Worm (Caenorhabditis elegans): Measurements from ENCODE around the gene C25F9.14.

Gene C25F9.14

DNA sequence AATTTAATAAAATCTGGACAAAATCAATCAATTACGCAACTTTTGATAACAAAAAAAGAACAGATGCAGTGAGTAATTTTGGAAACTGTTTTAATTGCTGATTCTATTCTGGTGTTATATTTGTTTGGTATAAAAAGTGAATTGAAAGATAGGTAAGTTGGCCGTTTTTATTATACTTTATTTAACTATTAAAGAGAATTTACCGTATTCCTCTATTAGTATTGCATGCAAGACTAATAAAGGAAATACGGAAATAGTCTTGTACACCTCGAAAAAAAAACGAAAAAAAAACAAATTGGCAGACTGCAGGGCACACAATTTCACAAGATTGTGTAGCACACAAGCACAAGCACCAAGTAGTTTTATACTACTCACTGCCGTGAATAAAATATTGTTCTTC is 26.3 kb downstream of the C25F9.14 start, which contains the start of gene Y43F8B.25:
TSS of gene Y43F8B.25 (plus strand) at position 301 of the 400 bp plus-strand sequence.
- TF ChIP-seq daf-16 (GFP tag; optimal IDR thresholded peaks at IDR 0.05) = no peak
- peak; percentile 2 for TF ChIP-seq daf-16 (tag; optimal IDR thresholded peaks at IDR 0.05)
- TF ChIP-seq dve-1 (tag; optimal IDR thresholded peaks at IDR 0.05; ENCODE audit: insufficient read depth) = no peak

DNA sequence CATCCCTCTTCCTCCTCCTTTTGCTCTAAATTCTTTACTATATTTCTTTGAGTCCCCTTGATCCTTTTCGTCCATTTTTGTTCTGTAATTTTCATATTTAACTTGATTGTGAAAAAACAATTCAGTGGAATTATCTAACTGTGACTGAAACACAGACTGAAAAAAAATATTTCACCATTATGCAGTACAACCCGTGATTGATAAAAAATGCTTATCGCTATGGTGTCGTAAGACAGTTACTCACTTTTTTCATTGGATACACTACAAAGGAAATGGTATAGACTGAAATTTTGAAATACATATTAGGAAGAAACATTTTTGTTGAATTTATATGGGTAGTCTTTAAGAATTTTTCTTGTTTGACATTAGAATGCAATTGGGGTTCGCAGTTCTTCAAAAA is 31.3 kb downstream of the C25F9.14 start, which contains the start of gene Y43F8B.23:
TSS of gene Y43F8B.23 (minus strand) at position 75 of the 400 bp plus-strand sequence.
- TF ChIP-seq Y48G9A.11 (GFP tag; IDR thresholded peaks at IDR 0.05) = no peak
- peak in 1 of 2 experiments; percentile 40 for TF ChIP-seq unc-62 (GFP tag; optimal IDR thresholded peaks at IDR 0.05 in 1 of 2)
- TF ChIP-seq unc-62 (tag; optimal IDR thresholded peaks at IDR 0.05) = no peak
- no peak for TF ChIP-seq zip-11 (GFP tag; IDR thresholded peaks at IDR 0.05)
- no peak for TF ChIP-seq nhr-102 (tag; optimal IDR thresholded peaks at IDR 0.05)
- TF ChIP-seq lsy-2 (tag; optimal IDR thresholded peaks at IDR 0.05) = no peak
- no peak for TF ChIP-seq mdl-1 (tag; optimal IDR thresholded peaks at IDR 0.05)
- TF ChIP-seq Y5F2A.4 (GFP tag; optimal IDR thresholded peaks at IDR 0.05) = no peak
- TF ChIP-seq saeg-2 (GFP tag; IDR thresholded peaks at IDR 0.05) = no peak
- TF ChIP-seq hmg-1.1 (GFP tag; IDR thresholded peaks at IDR 0.05) = no peak
- TF ChIP-seq nhr-28 (tag; optimal IDR thresholded peaks at IDR 0.05) = peak; percentile 91
- TF ChIP-seq ceh-82 (tag; optimal IDR thresholded peaks at IDR 0.05) = no peak
- TF ChIP-seq mep-1 (tag; optimal IDR thresholded peaks at IDR 0.05) = no peak
- TF ChIP-seq T20F7.1 (GFP tag; optimal IDR thresholded peaks at IDR 0.05) = peak; percentile 11
- TF ChIP-seq spr-3 (GFP tag; optimal IDR thresholded peaks at IDR 0.05) = no peak
- no peak for TF ChIP-seq ceh-28 (tag; optimal IDR thresholded peaks at IDR 0.05)
- no peak for TF ChIP-seq nhr-41 (GFP tag; IDR thresholded peaks at IDR 0.05)
- TF ChIP-seq ceh-32 (tag; optimal IDR thresholded peaks at IDR 0.05; ENCODE audit: poor library complexity) = no peak
- TF ChIP-seq pqm-1 (tag; optimal IDR thresholded peaks at IDR 0.05) = peak; percentile 92
- no peak for TF ChIP-seq F44E2.7 (GFP tag; IDR thresholded peaks at IDR 0.05)
- no peak for TF ChIP-seq nhr-48 (tag; optimal IDR thresholded peaks at IDR 0.05)
- no peak for TF ChIP-seq spr-1 (tag; optimal IDR thresholded peaks at IDR 0.05)
- no peak for TF ChIP-seq nhr-42 (GFP tag; IDR thresholded peaks at IDR 0.05)
- peak; percentile 56 for TF ChIP-seq dmd-6 (GFP tag; IDR thresholded peaks at IDR 0.05)
- no peak for TF ChIP-seq set-16 (GFP tag; IDR thresholded peaks at IDR 0.05)
- TF ChIP-seq lin-15B (tag; optimal IDR thresholded peaks at IDR 0.05) = no peak
- no peak for TF ChIP-seq ctbp-1 (GFP tag; IDR thresholded peaks at IDR 0.05)
- no peak for TF ChIP-seq ZK337.2 (GFP tag; IDR thresholded peaks at IDR 0.05)
- TF ChIP-seq rbr-2 (tag; optimal IDR thresholded peaks at IDR 0.05) = no peak
- TF ChIP-seq fkh-10 (GFP tag; optimal IDR thresholded peaks at IDR 0.05) = no peak
- no peak for TF ChIP-seq zfp-2 (tag; optimal IDR thresholded peaks at IDR 0.05)
- no peak for TF ChIP-seq zfp-3 (GFP tag; conservative IDR thresholded peaks at IDR 0.05)
- TF ChIP-seq daf-8 (GFP tag; IDR thresholded peaks at IDR 0.05) = no peak
- TF ChIP-seq ces-1 (GFP tag; optimal IDR thresholded peaks at IDR 0.05) = no peak
- TF ChIP-seq F37D6.2 (tag; optimal IDR thresholded peaks at IDR 0.05) = no peak
- no peak for TF ChIP-seq aly-2 (tag; optimal IDR thresholded peaks at IDR 0.05)
- peak; percentile 24 for TF ChIP-seq hlh-11 (tag; optimal IDR thresholded peaks at IDR 0.05)
- TF ChIP-seq Y105C5A.15 (GFP tag; IDR thresholded peaks at IDR 0.05) = no peak
- TF ChIP-seq ceh-20 (GFP tag; IDR thresholded peaks at IDR 0.05) = no peak
- no peak for TF ChIP-seq nhr-11 (tag; optimal IDR thresholded peaks at IDR 0.05)
- TF ChIP-seq arid-1 (GFP tag; conservative IDR thresholded peaks at IDR 0.05) = no peak
- TF ChIP-seq daf-16 (GFP tag; optimal IDR thresholded peaks at IDR 0.05) = no peak
- TF ChIP-seq daf-16 (tag; optimal IDR thresholded peaks at IDR 0.05) = peak; percentile 11
- TF ChIP-seq skn-1 (tag; optimal IDR thresholded peaks at IDR 0.05) = no peak
- no peak for TF ChIP-seq lir-3 (tag; optimal IDR thresholded peaks at IDR 0.05)
- TF ChIP-seq nhr-77 (tag; optimal IDR thresholded peaks at IDR 0.05) = peak; percentile 26
- no peak for TF ChIP-seq mes-2 (tag; optimal IDR thresholded peaks at IDR 0.05; ENCODE audit: poor library complexity, severe bottlenecking)
- TF ChIP-seq dve-1 (tag; optimal IDR thresholded peaks at IDR 0.05; ENCODE audit: insufficient read depth) = peak; percentile 61
- no peak for TF ChIP-seq pha-4 (GFP tag; IDR thresholded peaks at IDR 0.05)
- no peak for TF ChIP-seq pha-4 (tag; optimal IDR thresholded peaks at IDR 0.05)
